Fruit fly (Drosophila melanogaster): ENCODE measurements around the gene HLH4C.
A peak's percentile ranks its signal among the peaks of the same experiment; 100 is the strongest.

HLH4C gene

dm6 chrX:4666650-4667360, 19.6 kb upstream of the HLH4C start, which contains the start of gene CG3009 (continued):
- TF ChIP-seq fru (optimal IDR thresholded peaks at IDR 0.05) = no peak
- peak; percentile 83 for TF ChIP-seq zen (tag; optimal IDR thresholded peaks at IDR 0.05)
- TF ChIP-seq bcd (GFP tag; optimal IDR thresholded peaks at IDR 0.05) = peak; percentile 98
- TF ChIP-seq lmd (GFP tag; IDR thresholded peaks at IDR 0.05) = peak; percentile 99
- peak; percentile 98 for TF ChIP-seq CG3281 (GFP tag; optimal IDR thresholded peaks at IDR 0.05)
- peak; percentile 99 for TF ChIP-seq lab (GFP tag; optimal IDR thresholded peaks at IDR 0.05)
- TF ChIP-seq mam (GFP tag; optimal IDR thresholded peaks at IDR 0.05) = peak; percentile 98
- TF ChIP-seq CG3838 (GFP tag; optimal IDR thresholded peaks at IDR 0.05) = peak; percentile 91
- peak; percentile 97 for TF ChIP-seq disco-r (GFP tag; optimal IDR thresholded peaks at IDR 0.05)
- TF ChIP-seq Hr78 (GFP tag; optimal IDR thresholded peaks at IDR 0.05) = peak in 1 of 2 experiments; percentile 94
- TF ChIP-seq caup (GFP tag; optimal IDR thresholded peaks at IDR 0.05; ENCODE audit: severe bottlenecking) = peak; percentile 98
- TF ChIP-seq CG18262 (tag; optimal IDR thresholded peaks at IDR 0.05) = peak; percentile 93
- TF ChIP-seq da (GFP tag; optimal IDR thresholded peaks at IDR 0.05) = peak; percentile 93

dm6 chrX:4664107-4664506, 16.9 kb upstream of the HLH4C start:
- TF ChIP-seq nom (GFP tag; optimal IDR thresholded peaks at IDR 0.05) (peak; percentile 69), sqz (GFP tag; optimal IDR thresholded peaks at IDR 0.05) (peak; percentile 47), danr (GFP tag; IDR thresholded peaks at IDR 0.05) (no peak)

dm6 chrX:4660642-4661252, 13.5 kb upstream of the HLH4C start:
- TF ChIP-seq CG7372 (GFP tag; IDR thresholded peaks at IDR 0.05) = no peak
- no peak for TF ChIP-seq Dip2 (GFP tag; IDR thresholded peaks at IDR 0.05)
- TF ChIP-seq MBD-R2 (GFP tag; IDR thresholded peaks at IDR 0.05) = no peak
- no peak for TF ChIP-seq Deaf1 (tag; optimal IDR thresholded peaks at IDR 0.05)
- TF ChIP-seq Lhr (GFP tag; optimal IDR thresholded peaks at IDR 0.05) = no peak
- TF ChIP-seq Kr (GFP tag; optimal IDR thresholded peaks at IDR 0.05) = no peak
- no peak for TF ChIP-seq psq (GFP tag; optimal IDR thresholded peaks at IDR 0.05)
- TF ChIP-seq lab (GFP tag; optimal IDR thresholded peaks at IDR 0.05) = no peak
- no peak for TF ChIP-seq CG6689 (GFP tag; IDR thresholded peaks at IDR 0.05)
- TF ChIP-seq CG12391 (tag; optimal IDR thresholded peaks at IDR 0.05) = no peak
- TF ChIP-seq z (GFP tag; IDR thresholded peaks at IDR 0.05) = no peak

- TF ChIP-seq CG13775 (GFP tag; optimal IDR thresholded peaks at IDR 0.05) = no peak
- no peak for TF ChIP-seq fd3F (GFP tag; optimal IDR thresholded peaks at IDR 0.05)
Measured at dm6 chrX:4657896-4658295, 10.7 kb upstream of the HLH4C start.

DNA sequence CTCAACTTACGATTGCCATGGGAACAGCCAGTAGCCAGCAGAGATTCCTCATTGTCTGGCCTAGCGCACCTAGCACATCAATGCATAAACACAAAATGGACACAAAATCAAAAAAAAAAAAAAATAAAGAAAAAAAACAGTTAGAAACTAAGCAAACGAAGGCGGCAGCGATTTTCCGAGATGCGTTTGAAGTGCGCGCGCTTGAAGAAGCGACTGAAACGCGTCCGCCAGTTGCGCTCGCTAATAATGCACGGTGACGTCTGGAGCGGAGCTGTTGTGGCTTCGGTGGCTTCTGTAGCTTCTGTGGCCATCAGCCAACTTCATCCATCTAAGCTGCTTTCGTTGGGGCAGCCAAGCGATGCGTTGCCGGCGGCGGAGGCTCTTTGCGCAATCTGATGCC, 7.2 kb upstream of the HLH4C start, which contains the start of gene CG15473:
Gene CG15473, minus strand, starts transcription at position 101 of the 400 bp plus-strand sequence.
- TF ChIP-seq fd102C (GFP tag; optimal IDR thresholded peaks at IDR 0.05) (no peak), slou (GFP tag; optimal IDR thresholded peaks at IDR 0.05) (no peak), CG6791 (GFP tag; IDR thresholded peaks at IDR 0.05; ENCODE audit: partially characterized antibody) (no peak), crol (GFP tag; IDR thresholded peaks at IDR 0.05) (no peak), hkb (optimal IDR thresholded peaks at IDR 0.05) (no peak), hkb (GFP tag; IDR thresholded peaks at IDR 0.05) (no peak), CG8924 (tag; optimal IDR thresholded peaks at IDR 0.05) (no peak), Sox102F (GFP tag; optimal IDR thresholded peaks at IDR 0.05) (no peak), CG3838 (GFP tag; optimal IDR thresholded peaks at IDR 0.05) (no peak), Ssrp (tag; optimal IDR thresholded peaks at IDR 0.05) (no peak), Oli (tag; optimal IDR thresholded peaks at IDR 0.05) (no peak), nom (GFP tag; optimal IDR thresholded peaks at IDR 0.05) (no peak), CG3847 (GFP tag; IDR thresholded peaks at IDR 0.05) (no peak), H2.0 (GFP tag; IDR thresholded peaks at IDR 0.05) (no peak), Rx (GFP tag; IDR thresholded peaks at IDR 0.05) (no peak), mam (GFP tag; optimal IDR thresholded peaks at IDR 0.05) (no peak), tap (tag; optimal IDR thresholded peaks at IDR 0.05) (no peak), z (GFP tag; IDR thresholded peaks at IDR 0.05) (no peak), CG7556 (GFP tag; optimal IDR thresholded peaks at IDR 0.05) (no peak)

Measured in whole organism, embryonic.